Worm (Caenorhabditis elegans) whole organism, L2 larva: Measurements from ENCODE around the gene C34D10.5.

ENCODE experiments used
- C34F6.9 ChIP-seq: fragments of 150-350 bp; optimal IDR thresholded peaks from 2 replicates; lab custom pipeline; 2014; ENCODE audit warnings: missing biosample characterization, missing genetic modification characterization
- R02D3.7 ChIP-seq: fragments of 150-350 bp; optimal IDR thresholded peaks from 2 replicates; lab custom pipeline; 2014; ENCODE audit warnings: missing biosample characterization, missing genetic modification characterization
- elt-1 ChIP-seq: fragments of 150-350 bp; optimal IDR thresholded peaks from 2 replicates; lab custom pipeline; 2014; ENCODE audit warnings: missing biosample characterization, missing genetic modification characterization
- lin-39 ChIP-seq: fragments of 150-350 bp; optimal IDR thresholded peaks from 2 replicates; lab custom pipeline; 2014; ENCODE audit warnings: missing biosample characterization, missing genetic modification reagents, missing genetic modification characterization
- mbf-1 ChIP-seq: sonication (generic microtip); optimal IDR thresholded peaks from 2 replicates; lab custom pipeline; 2017; ENCODE audit warnings: missing biosample characterization, missing genetic modification characterization
- nhr-77 ChIP-seq: fragments of 150-350 bp; optimal IDR thresholded peaks from 2 replicates; lab custom pipeline; 2014; ENCODE audit warnings: missing biosample characterization, missing genetic modification characterization
- skn-1 ChIP-seq: sonication (generic microtip); optimal IDR thresholded peaks from 2 replicates; lab custom pipeline; 2017; ENCODE audit warnings: missing biosample characterization, missing genetic modification characterization

DNA sequence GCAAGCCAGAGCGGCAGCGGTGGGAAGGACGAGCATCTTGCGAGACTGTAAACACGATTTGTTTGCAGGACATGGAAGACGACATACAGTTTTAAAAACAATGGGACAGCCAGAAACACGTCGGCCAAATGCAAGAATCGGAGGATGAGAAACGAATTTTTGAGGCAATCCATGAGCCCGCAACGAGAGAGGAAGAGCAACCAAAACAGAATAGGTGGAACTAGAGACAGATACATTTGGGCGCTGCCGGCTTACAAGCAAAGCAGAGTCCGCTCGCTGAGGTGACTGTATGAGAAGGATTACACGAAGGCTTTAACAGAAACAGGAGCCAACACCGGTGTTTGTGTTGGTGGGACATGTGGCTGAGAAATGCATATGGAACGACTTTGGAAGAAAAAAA lies 23.3 kb upstream of the C34D10.5 start:
- no peak for TF ChIP-seq nhr-77 (tag; lab: Kevin White, UChicago)
- TF ChIP-seq R02D3.7 = no peak
- no peak for TF ChIP-seq elt-1 (tag; lab: Kevin White, UChicago)
- TF ChIP-seq C34F6.9 (tag; lab: Kevin White, UChicago) = no peak
- TF ChIP-seq skn-1 (tag; lab: Kevin White, UChicago) = no peak
- TF ChIP-seq lin-39 = no peak
- no peak for TF ChIP-seq mbf-1 (tag; lab: Kevin White, UChicago)
